Comparison of ENCODE assay signal across 1 worm cellular context in genomic region chrII:11739199-11739598, ce11.
TF ChIP-seq lines count a peak whose summit lies in the region.

Gene ctsa-1.2, plus strand, starts transcription at chrII:11739358.

TF ChIP-seq in whole organism, L4 larva, 104 proteins besides CTCF, POLR2A, EP300 and RAD21 (continued from another document):
- TF ChIP-seq lin-39 (tag; optimal IDR thresholded peaks at IDR 0.05; lab: Kevin White, UChicago) (no peak), mes-2 (tag; optimal IDR thresholded peaks at IDR 0.05; lab: Kevin White, UChicago; ENCODE audit: poor library complexity, severe bottlenecking) (peak; percentile 16), nhr-48 (tag; optimal IDR thresholded peaks at IDR 0.05; lab: Kevin White, UChicago) (peak; percentile 21), zfp-3 (GFP tag; conservative IDR thresholded peaks at IDR 0.05; lab: Robert Waterston, UW) (no peak), egl-27 (tag; optimal IDR thresholded peaks at IDR 0.05; lab: Kevin White, UChicago) (no peak), F26F4.8 (GFP tag; conservative IDR thresholded peaks at IDR 0.05; lab: Robert Waterston, UW) (no peak), Y75B8A.6 (GFP tag; IDR thresholded peaks at IDR 0.05; lab: Robert Waterston, UW) (no peak), dmd-6 (GFP tag; IDR thresholded peaks at IDR 0.05; lab: Robert Waterston, UW) (peak; percentile 78), ceh-44 (GFP tag; IDR thresholded peaks at IDR 0.05; lab: Robert Waterston, UW) (no peak), nhr-102 (tag; optimal IDR thresholded peaks at IDR 0.05; lab: Kevin White, UChicago) (no peak), aha-1 (tag; lab: Kevin White, UChicago) (peak; percentile 41), Y48G9A.11 (GFP tag; IDR thresholded peaks at IDR 0.05; lab: Robert Waterston, UW) (no peak), ces-1 (GFP tag; optimal IDR thresholded peaks at IDR 0.05; lab: Kevin White, UChicago) (no peak), ztf-7 (tag; optimal IDR thresholded peaks at IDR 0.05; lab: Kevin White, UChicago) (no peak), F10B5.3 (tag; optimal IDR thresholded peaks at IDR 0.05; lab: Kevin White, UChicago) (no peak), nhr-77 (tag; optimal IDR thresholded peaks at IDR 0.05; lab: Kevin White, UChicago) (no peak)
